Fruit fly (Drosophila melanogaster): Measurements from ENCODE around the gene Coq4.
A peak's percentile ranks its signal among the peaks of the same experiment; 100 is the strongest.

Coq4 gene

dm6 chr3L:17407480-17408093 is 25.8 kb downstream of the Coq4 start (continued):
- TF ChIP-seq hkb (optimal IDR thresholded peaks at IDR 0.05) (no peak), hkb (GFP tag; IDR thresholded peaks at IDR 0.05) (no peak), kay (GFP tag; optimal IDR thresholded peaks at IDR 0.05) (no peak), E2f2 (GFP tag; IDR thresholded peaks at IDR 0.05) (no peak), nmo (GFP tag; optimal IDR thresholded peaks at IDR 0.05) (no peak), hb (GFP tag; IDR thresholded peaks at IDR 0.05; ENCODE audit: partially characterized antibody) (no peak), CG6791 (GFP tag; IDR thresholded peaks at IDR 0.05; ENCODE audit: partially characterized antibody) (no peak), Ets65A (GFP tag) (no peak), CG17361 (GFP tag; IDR thresholded peaks at IDR 0.05) (no peak), CG4282 (GFP tag; optimal IDR thresholded peaks at IDR 0.05) (no peak), fu2 (GFP tag; optimal IDR thresholded peaks at IDR 0.05) (no peak), Hr78 (GFP tag; optimal IDR thresholded peaks at IDR 0.05) (no peak), crol (GFP tag; IDR thresholded peaks at IDR 0.05) (no peak), ap (GFP tag; IDR thresholded peaks at IDR 0.05) (no peak), CG14014 (GFP tag; IDR thresholded peaks at IDR 0.05) (no peak), CG8765 (GFP tag; IDR thresholded peaks at IDR 0.05) (no peak), CG4730 (GFP tag; IDR thresholded peaks at IDR 0.05) (no peak), fd64A (GFP tag; optimal IDR thresholded peaks at IDR 0.05) (no peak), wor (GFP tag; IDR thresholded peaks at IDR 0.05) (no peak), Stat92E (GFP tag; optimal IDR thresholded peaks at IDR 0.05) (no peak), CG43689 (GFP tag; IDR thresholded peaks at IDR 0.05) (no peak), CG11093 (GFP tag; IDR thresholded peaks at IDR 0.05) (no peak), wdn (GFP tag; IDR thresholded peaks at IDR 0.05) (no peak), Hr3 (GFP tag; optimal IDR thresholded peaks at IDR 0.05) (no peak), Max (GFP tag; optimal IDR thresholded peaks at IDR 0.05) (no peak), Awh (GFP tag; IDR thresholded peaks at IDR 0.05) (no peak), sd (tag; optimal IDR thresholded peaks at IDR 0.05) (peak; percentile 13), CG10979 (tag; optimal IDR thresholded peaks at IDR 0.05) (no peak), pho (GFP tag; optimal IDR thresholded peaks at IDR 0.05) (no peak), amos (GFP tag; IDR thresholded peaks at IDR 0.05; ENCODE audit: partially characterized antibody) (no peak), Chrac-16 (GFP tag; optimal IDR thresholded peaks at IDR 0.05) (no peak), CG2129 (GFP tag; IDR thresholded peaks at IDR 0.05; ENCODE audit: partially characterized antibody) (no peak), Abd-B (GFP tag; optimal IDR thresholded peaks at IDR 0.05) (no peak), Lhr (GFP tag; optimal IDR thresholded peaks at IDR 0.05) (no peak), HLHmδ (GFP tag; optimal IDR thresholded peaks at IDR 0.05) (no peak), NC2β (GFP tag; optimal IDR thresholded peaks at IDR 0.05) (no peak), Atf6 (GFP tag; IDR thresholded peaks at IDR 0.05) (no peak), nom (GFP tag; optimal IDR thresholded peaks at IDR 0.05) (no peak), chinmo (GFP tag; IDR thresholded peaks at IDR 0.05; ENCODE audit: partially characterized antibody) (0 out of 4 replicates have a peak, but pooled peaks have one; percentile 13), nau (GFP tag; optimal IDR thresholded peaks at IDR 0.05) (no peak), ac (GFP tag; optimal IDR thresholded peaks at IDR 0.05) (peak; percentile 5), row (GFP tag; IDR thresholded peaks at IDR 0.05) (no peak), Med (GFP tag) (no peak), peb (GFP tag; IDR thresholded peaks at IDR 0.05) (no peak), ems (GFP tag; optimal IDR thresholded peaks at IDR 0.05) (no peak), insv (GFP tag; optimal IDR thresholded peaks at IDR 0.05) (peak in 1 of 2 experiments; percentile 69), CG9727 (GFP tag; optimal IDR thresholded peaks at IDR 0.05) (no peak), knrl (GFP tag; IDR thresholded peaks at IDR 0.05; ENCODE audit: partially characterized antibody) (0 out of 3 replicates have a peak, but pooled peaks have one; percentile 2), Gsc (GFP tag; IDR thresholded peaks at IDR 0.05) (no peak), salm (tag; optimal IDR thresholded peaks at IDR 0.05) (no peak), CG6254 (GFP tag; optimal IDR thresholded peaks at IDR 0.05) (no peak)
